Worm (Caenorhabditis elegans) whole organism, L4/young adult: Measurements from ENCODE around the gene F20D1.22.

Source experiments
- W03F9.2 ChIP-seq: fragments of 150-350 bp; optimal IDR thresholded peaks from 2 replicates; lab custom pipeline; 2014; ENCODE audit warnings: missing biosample characterization, missing genetic modification characterization
- dao-5 ChIP-seq: sonication (generic microtip); optimal IDR thresholded peaks from 2 replicates; lab custom pipeline; 2016; ENCODE audit warnings: missing genotype, missing genetic modification characterization, moderate library complexity, missing compliant biosample characterization
- him-1 ChIP-seq: sonication (generic microtip); optimal IDR thresholded peaks from 2 replicates; lab custom pipeline; 2016; ENCODE audit warnings: missing genotype, missing genetic modification reagents, missing genetic modification characterization, missing compliant biosample characterization

- no peak for TF ChIP-seq dao-5
- TF ChIP-seq W03F9.2 (tag; lab: Kevin White, UChicago): peak; percentile 47
- no peak for TF ChIP-seq him-1 (tag; lab: Kevin White, UChicago)
Measured at ce11 chrX:14978756-14979155, 12.1 kb downstream of the F20D1.22 start.
